Worm (Caenorhabditis elegans): Measurements from ENCODE around the gene T26H5.4.

T26H5.4 gene

DNA sequence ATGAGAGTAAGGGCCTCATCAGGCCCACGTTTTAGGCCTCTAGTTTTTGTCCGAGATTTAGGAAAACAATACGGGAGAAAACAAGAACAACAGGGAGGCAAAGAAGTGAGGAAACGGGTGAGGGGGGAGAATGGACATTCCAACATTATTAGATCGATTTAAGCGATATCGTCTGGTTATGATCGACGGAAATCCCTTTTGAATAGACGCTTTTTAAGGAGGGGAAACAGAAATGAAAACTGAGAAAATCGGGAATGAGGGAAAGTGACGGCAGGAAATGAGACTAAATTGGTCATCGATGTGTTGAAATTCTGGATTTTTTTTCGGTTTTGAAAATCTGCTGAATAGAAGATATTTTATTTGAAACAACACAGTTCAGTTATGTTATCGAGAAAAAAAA is 15.9 kb upstream of the T26H5.4 start, which contains the start of gene rocf-1:
Gene rocf-1, minus strand, starts transcription at position 101 of the 400 bp plus-strand sequence.
- TF ChIP-seq lin-13 (GFP tag; optimal IDR thresholded peaks at IDR 0.05), result no peak
- no peak for TF ChIP-seq mab-5 (tag; optimal IDR thresholded peaks at IDR 0.05)
- TF ChIP-seq sma-3 (GFP tag; optimal IDR thresholded peaks at IDR 0.05), result no peak
- TF ChIP-seq F13H6.1 (tag; optimal IDR thresholded peaks at IDR 0.05), result no peak

DNA sequence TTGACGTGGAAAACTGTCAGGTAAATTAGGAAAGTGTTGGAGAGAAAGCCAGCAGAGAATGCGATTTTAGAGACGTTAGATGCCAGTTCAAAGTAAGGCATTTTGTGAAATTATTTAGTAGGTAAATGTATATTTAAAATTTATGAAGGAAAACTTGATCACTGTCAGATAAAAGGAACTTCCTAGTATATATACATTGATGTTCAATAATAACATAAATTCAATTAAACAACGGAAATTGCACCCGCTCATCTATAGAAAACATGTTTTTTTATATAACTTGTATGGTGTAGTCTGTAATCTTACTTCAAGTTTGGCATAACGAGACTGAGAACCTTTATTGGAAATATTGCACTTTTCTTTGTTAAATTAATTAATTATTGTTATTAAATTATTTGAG is 10.6 kb upstream of the T26H5.4 start, which contains the start of gene str-71:
Gene str-71, minus strand, starts transcription at position 101 of the 400 bp plus-strand sequence.
- TF ChIP-seq ama-1 (optimal IDR thresholded peaks at IDR 0.05) (no peak), unc-62 (GFP tag; optimal IDR thresholded peaks at IDR 0.05) (no peak), nhr-25 (tag; optimal IDR thresholded peaks at IDR 0.05) (no peak), alr-1 (tag; optimal IDR thresholded peaks at IDR 0.05) (no peak), nhr-11 (tag; optimal IDR thresholded peaks at IDR 0.05) (no peak), blmp-1 (tag; optimal IDR thresholded peaks at IDR 0.05; ENCODE audit: insufficient read depth) (no peak), Y55F3AM.14 (GFP tag; optimal IDR thresholded peaks at IDR 0.05) (no peak)

DNA sequence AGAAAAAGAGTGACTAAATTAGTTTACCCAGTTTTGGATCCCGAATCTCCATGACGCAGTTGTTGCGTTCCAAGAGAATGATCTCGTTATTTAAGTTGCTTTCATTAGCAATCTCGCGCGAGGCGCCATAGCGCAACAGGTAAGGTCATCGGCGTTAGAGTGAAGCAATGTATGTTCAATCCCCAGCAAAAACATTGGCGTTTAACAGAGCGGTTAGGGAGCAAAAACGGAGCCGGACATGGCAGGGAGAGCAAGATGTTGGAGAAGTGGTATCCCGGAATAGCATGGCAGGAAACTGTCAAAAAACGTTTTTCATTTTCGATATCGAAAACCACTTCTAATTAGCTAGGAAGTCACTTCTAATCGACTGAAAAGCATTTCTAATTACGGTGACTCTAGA is 5.8 kb upstream of the T26H5.4 start:
- TF ChIP-seq zag-1 (tag; optimal IDR thresholded peaks at IDR 0.05) (no peak), dmd-4 (tag; optimal IDR thresholded peaks at IDR 0.05) (no peak), mab-5 (tag; optimal IDR thresholded peaks at IDR 0.05) (no peak), R02D3.7 (tag; optimal IDR thresholded peaks at IDR 0.05) (no peak), nhr-21 (tag; optimal IDR thresholded peaks at IDR 0.05) (no peak), ama-1 (optimal IDR thresholded peaks at IDR 0.05) (no peak), snpc-4 (tag; optimal IDR thresholded peaks at IDR 0.05) (no peak), ztf-4 (tag; optimal IDR thresholded peaks at IDR 0.05) (no peak), lsy-2 (tag; optimal IDR thresholded peaks at IDR 0.05) (no peak), ztf-11 (tag; optimal IDR thresholded peaks at IDR 0.05) (no peak)

ce11 chrV:15451421-15451820 is 2.9 kb upstream of the T26H5.4 start, which contains the start of gene srw-33:
Gene srw-33, minus strand, starts transcription at chrV:15451521.
- TF ChIP-seq ztf-4 (tag; optimal IDR thresholded peaks at IDR 0.05) (no peak), F13H6.1 (tag; optimal IDR thresholded peaks at IDR 0.05) (no peak), unc-55 (GFP tag; optimal IDR thresholded peaks at IDR 0.05) (no peak), crh-2 (tag; optimal IDR thresholded peaks at IDR 0.05) (no peak), mbf-1 (tag; optimal IDR thresholded peaks at IDR 0.05) (no peak), alr-1 (tag; optimal IDR thresholded peaks at IDR 0.05) (no peak)

ce11 chrV:15448865-15449264 is 364 bp upstream of the T26H5.4 start, which contains the start of gene T26H5.14:
Gene T26H5.14, plus strand, starts transcription at chrV:15449165.
- no peak for TF ChIP-seq nhr-6 (tag; optimal IDR thresholded peaks at IDR 0.05)
- TF ChIP-seq nhr-237 (tag; optimal IDR thresholded peaks at IDR 0.05), result no peak
- TF ChIP-seq egl-27 (tag; optimal IDR thresholded peaks at IDR 0.05), result no peak
- no peak for TF ChIP-seq lsy-2 (tag; optimal IDR thresholded peaks at IDR 0.05)
- TF ChIP-seq C34F6.9 (tag; optimal IDR thresholded peaks at IDR 0.05), result no peak
- TF ChIP-seq sma-9 (GFP tag; optimal IDR thresholded peaks at IDR 0.05), result no peak
- no peak for TF ChIP-seq sma-9 (tag; optimal IDR thresholded peaks at IDR 0.05)
- no peak for TF ChIP-seq gmeb-1 (tag; optimal IDR thresholded peaks at IDR 0.05)
- TF ChIP-seq nhr-12 (tag; optimal IDR thresholded peaks at IDR 0.05), result no peak
- TF ChIP-seq peb-1 (tag; optimal IDR thresholded peaks at IDR 0.05), result no peak
- no peak for TF ChIP-seq sma-3 (GFP tag; optimal IDR thresholded peaks at IDR 0.05)
- no peak for TF ChIP-seq ZK546.5 (tag; optimal IDR thresholded peaks at IDR 0.05)
- TF ChIP-seq ama-1 (optimal IDR thresholded peaks at IDR 0.05), result no peak
- TF ChIP-seq unc-62 (GFP tag; optimal IDR thresholded peaks at IDR 0.05), result no peak
- no peak for TF ChIP-seq skn-1 (tag; optimal IDR thresholded peaks at IDR 0.05)

ce11 chrV:15445437-15445836 is 3.1 kb downstream of the T26H5.4 start, which contains the start of gene srh-239:
Gene srh-239, plus strand, starts transcription at chrV:15445737.
- TF ChIP-seq nhr-237 (tag; optimal IDR thresholded peaks at IDR 0.05) (no peak), lin-13 (GFP tag; optimal IDR thresholded peaks at IDR 0.05) (no peak), mdl-1 (tag; optimal IDR thresholded peaks at IDR 0.05) (no peak), snpc-4 (tag; optimal IDR thresholded peaks at IDR 0.05) (no peak), ama-1 (optimal IDR thresholded peaks at IDR 0.05) (no peak), nhr-23 (tag; optimal IDR thresholded peaks at IDR 0.05) (no peak), dmd-4 (tag; optimal IDR thresholded peaks at IDR 0.05) (no peak), fos-1 (tag; optimal IDR thresholded peaks at IDR 0.05) (no peak), elt-3 (tag; optimal IDR thresholded peaks at IDR 0.05) (no peak), nhr-10 (tag; optimal IDR thresholded peaks at IDR 0.05) (no peak), nhr-25 (tag; optimal IDR thresholded peaks at IDR 0.05) (no peak), lsy-2 (tag; optimal IDR thresholded peaks at IDR 0.05) (no peak), nhr-129 (tag; optimal IDR thresholded peaks at IDR 0.05) (no peak), unc-39 (tag; optimal IDR thresholded peaks at IDR 0.05) (no peak), nhr-12 (tag; optimal IDR thresholded peaks at IDR 0.05) (no peak), zag-1 (tag; optimal IDR thresholded peaks at IDR 0.05) (no peak), crh-2 (tag; optimal IDR thresholded peaks at IDR 0.05) (no peak), peb-1 (tag; optimal IDR thresholded peaks at IDR 0.05) (no peak)
